Worm (Caenorhabditis elegans) whole organism, mixed stage, embryonic: Measurements from ENCODE around the gene ceh-28.

Source experiments
- M03D4.4 ChIP-seq: sonication (generic microtip); optimal IDR thresholded peaks from 2 replicates; lab custom pipeline; 2017; ENCODE audit warnings: mild to moderate bottlenecking, missing genetic modification characterization, missing compliant biosample characterization
- bed-3 ChIP-seq: fragments of 200-800 bp; sonication (Bioruptor generic); optimal IDR thresholded peaks from 3 replicates; lab custom pipeline; 2018; ENCODE audit warnings: mild to moderate bottlenecking, missing genetic modification characterization, moderate library complexity, missing compliant biosample characterization
- blmp-1 ChIP-seq: fragments of 150-350 bp; optimal IDR thresholded peaks from 2 replicates; lab custom pipeline; 2014; ENCODE audit warnings: missing biosample characterization, missing genetic modification characterization
- ceh-39 ChIP-seq: fragments of 150-350 bp; optimal IDR thresholded peaks from 2 replicates; lab custom pipeline; 2014; ENCODE audit warnings: missing biosample characterization, missing genetic modification characterization
- ceh-43 ChIP-seq: fragments of 200-800 bp; sonication (Bioruptor generic); optimal IDR thresholded peaks from 2 replicates; lab custom pipeline; 2018; ENCODE audit warnings: mild to moderate bottlenecking, missing genetic modification characterization, moderate library complexity, missing compliant biosample characterization
- ces-1 ChIP-seq: fragments of 150-350 bp; optimal IDR thresholded peaks from 2 replicates; lab custom pipeline; 2014; ENCODE audit warnings: missing biosample characterization, missing genetic modification reagents, missing genetic modification characterization
- cnd-1 ChIP-seq: fragments of 200-800 bp; sonication (Bioruptor generic); optimal IDR thresholded peaks from 2 replicates; lab custom pipeline; 2018; ENCODE audit warnings: mild to moderate bottlenecking, missing genetic modification characterization, missing compliant biosample characterization
- drap-1 ChIP-seq: fragments of 200-800 bp; sonication (Bioruptor generic); optimal IDR thresholded peaks from 3 replicates; lab custom pipeline; 2018; ENCODE audit warnings: mild to moderate bottlenecking, missing genetic modification characterization, missing compliant biosample characterization
- elt-1 ChIP-seq: sonication (generic microtip); optimal IDR thresholded peaks from 2 replicates; lab custom pipeline; 2017; ENCODE audit warnings: missing genetic modification characterization, mild to moderate bottlenecking, missing compliant biosample characterization, antibody characterized with exemption, moderate library complexity, borderline replicate concordance; ENCODE audit not compliant: insufficient read depth
- elt-3 ChIP-seq: fragments of 150-350 bp; optimal IDR thresholded peaks from 2 replicates; lab custom pipeline; 2014; ENCODE audit warnings: missing biosample characterization, missing genetic modification characterization
- flh-1 ChIP-seq: fragments of 200-800 bp; sonication (Bioruptor generic); optimal IDR thresholded peaks from 2 replicates; lab custom pipeline; 2018; ENCODE audit warnings: mild to moderate bottlenecking, missing genetic modification characterization, moderate library complexity, missing compliant biosample characterization
- hlh-1 ChIP-seq: fragments of 150-350 bp; optimal IDR thresholded peaks from 2 replicates; lab custom pipeline; 2014; ENCODE audit warnings: missing biosample characterization, missing genetic modification reagents, missing genetic modification characterization
- lin-13 ChIP-seq: fragments of 150-350 bp; optimal IDR thresholded peaks from 2 replicates; lab custom pipeline; 2014; ENCODE audit warnings: missing biosample characterization, missing genetic modification characterization
- lsy-2 ChIP-seq: fragments of 150-350 bp; optimal IDR thresholded peaks from 2 replicates; lab custom pipeline; 2014; ENCODE audit warnings: missing biosample characterization, missing genetic modification characterization
- mab-5 ChIP-seq: fragments of 150-350 bp; optimal IDR thresholded peaks from 2 replicates; lab custom pipeline; 2014; ENCODE audit warnings: missing biosample characterization, missing genetic modification characterization
- mep-1 ChIP-seq: fragments of 150-350 bp; optimal IDR thresholded peaks from 2 replicates; lab custom pipeline; 2017; ENCODE audit warnings: missing biosample characterization, missing genetic modification reagents, missing genetic modification characterization, inconsistent platforms
- mls-2 ChIP-seq: sonication (generic microtip); optimal IDR thresholded peaks from 2 replicates; lab custom pipeline; 2016; ENCODE audit warnings: mild to moderate bottlenecking, missing genetic modification characterization, moderate library complexity, missing compliant biosample characterization
- nhr-12 ChIP-seq: fragments of 150-350 bp; optimal IDR thresholded peaks from 2 replicates; lab custom pipeline; 2014; ENCODE audit warnings: missing biosample characterization, missing genetic modification characterization
- nhr-2 ChIP-seq: fragments of 150-350 bp; optimal IDR thresholded peaks from 2 replicates; lab custom pipeline; 2014; ENCODE audit warnings: missing biosample characterization, missing genetic modification characterization
- nhr-237 ChIP-seq: fragments of 150-350 bp; optimal IDR thresholded peaks from 2 replicates; lab custom pipeline; 2014; ENCODE audit warnings: missing biosample characterization, missing genetic modification characterization
- nhr-76 ChIP-seq: sonication (generic microtip); optimal IDR thresholded peaks from 2 replicates; lab custom pipeline; 2017; ENCODE audit warnings: missing biosample characterization, missing genetic modification characterization
- pha-4 ChIP-seq: fragments of 150-350 bp; optimal IDR thresholded peaks from 2 replicates; lab custom pipeline; 2018; ENCODE audit warnings: missing biosample characterization, missing genetic modification reagents, missing genetic modification characterization
- sem-2 ChIP-seq: fragments of 200-800 bp; sonication (Bioruptor generic); optimal IDR thresholded peaks from 2 replicates; lab custom pipeline; 2018; ENCODE audit warnings: mild to moderate bottlenecking, missing genetic modification characterization, missing compliant biosample characterization
- snpc-4 ChIP-seq: fragments of 150-350 bp; optimal IDR thresholded peaks from 2 replicates; lab custom pipeline; 2014; ENCODE audit warnings: missing biosample characterization, missing genetic modification characterization
- sptf-1 ChIP-seq: sonication (generic microtip); optimal IDR thresholded peaks from 2 replicates; lab custom pipeline; 2017; ENCODE audit warnings: mild to moderate bottlenecking, missing genetic modification characterization, moderate library complexity, missing compliant biosample characterization
- tbx-8 ChIP-seq: fragments of 200-800 bp; sonication (Bioruptor generic); optimal IDR thresholded peaks from 2 replicates; lab custom pipeline; 2018; ENCODE audit warnings: mild to moderate bottlenecking, missing genetic modification characterization, moderate library complexity, missing compliant biosample characterization
- unc-120 ChIP-seq: sonication (generic microtip); optimal IDR thresholded peaks from 2 replicates; lab custom pipeline; 2017; ENCODE audit warnings: missing genetic modification characterization, missing compliant biosample characterization; ENCODE audit not compliant: poor library complexity, severe bottlenecking
- unc-39 ChIP-seq: fragments of 150-350 bp; optimal IDR thresholded peaks from 2 replicates; lab custom pipeline; 2014; ENCODE audit warnings: missing biosample characterization, missing genetic modification characterization
- unc-62 ChIP-seq: fragments of 150-350 bp; optimal IDR thresholded peaks from 2 replicates; lab custom pipeline; 2014; ENCODE audit warnings: missing biosample characterization, missing genetic modification reagents, missing genetic modification characterization
- zip-8 ChIP-seq: fragments of 150-350 bp; optimal IDR thresholded peaks from 2 replicates; lab custom pipeline; 2014; ENCODE audit warnings: missing biosample characterization, missing genetic modification characterization
- ztf-11 ChIP-seq: fragments of 150-350 bp; optimal IDR thresholded peaks from 2 replicates; lab custom pipeline; 2014; ENCODE audit warnings: missing biosample characterization, missing genetic modification characterization

Gene ceh-28

DNA sequence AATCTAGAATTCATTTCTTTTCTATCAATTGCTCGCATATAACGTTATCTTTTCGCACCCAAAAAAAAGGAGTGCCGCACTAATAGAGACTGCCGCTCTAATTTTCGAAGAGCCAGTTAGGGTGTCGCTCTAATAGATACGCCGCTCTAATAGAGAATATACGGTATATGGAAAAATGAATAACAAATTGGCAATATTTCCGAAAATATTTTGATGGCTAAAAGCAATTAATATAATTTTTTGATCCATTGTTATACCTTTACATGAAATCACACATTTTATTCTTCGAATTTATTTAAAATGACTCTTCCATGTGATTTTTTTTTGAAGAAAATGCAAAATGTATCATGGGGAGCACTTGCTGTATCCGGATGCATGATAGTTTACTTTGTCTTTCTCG is 3.4 kb downstream of the ceh-28 start, which contains the start of gene K03A11.4:
TSS of gene K03A11.4 (plus strand) at position 301 of the 400 bp plus-strand sequence.
- TF ChIP-seq sem-2 (GFP tag; lab: Kevin White, UChicago): no peak
- TF ChIP-seq elt-1: no peak
- no peak for TF ChIP-seq blmp-1 (tag; lab: Kevin White, UChicago)
- no peak for TF ChIP-seq flh-1
- TF ChIP-seq lsy-2 (tag; lab: Kevin White, UChicago): no peak
- no peak for TF ChIP-seq nhr-76
- no peak for TF ChIP-seq mab-5 (tag; lab: Kevin White, UChicago)
- TF ChIP-seq ceh-43: no peak
- no peak for TF ChIP-seq unc-62 (GFP tag; lab: Kevin White, UChicago)
- TF ChIP-seq tbx-8: no peak
- TF ChIP-seq sptf-1 (tag; lab: Kevin White, UChicago): no peak
- TF ChIP-seq zip-8 (tag; lab: Kevin White, UChicago): no peak
- TF ChIP-seq hlh-1 (tag; lab: Kevin White, UChicago): no peak
- no peak for TF ChIP-seq ceh-39 (tag; lab: Kevin White, UChicago)

ce11 chrX:13082326-13082725 is 7.9 kb downstream of the ceh-28 start, which contains the start of gene str-10:
Gene str-10, plus strand, starts transcription at chrX:13082626.
- TF ChIP-seq snpc-4 (tag; lab: Kevin White, UChicago) (no peak), lin-13 (tag; lab: Kevin White, UChicago) (no peak), bed-3 (no peak), nhr-2 (tag; lab: Kevin White, UChicago) (no peak), flh-1 (no peak), mep-1 (tag; lab: Kevin White, UChicago) (no peak), blmp-1 (tag; lab: Kevin White, UChicago) (no peak), elt-3 (tag; lab: Kevin White, UChicago) (no peak), ces-1 (GFP tag; lab: Kevin White, UChicago) (no peak), drap-1 (GFP tag; lab: Kevin White, UChicago) (no peak), pha-4 (tag; lab: Kevin White, UChicago) (no peak), zip-8 (tag; lab: Kevin White, UChicago) (no peak), ceh-39 (tag; lab: Kevin White, UChicago) (no peak)

DNA sequence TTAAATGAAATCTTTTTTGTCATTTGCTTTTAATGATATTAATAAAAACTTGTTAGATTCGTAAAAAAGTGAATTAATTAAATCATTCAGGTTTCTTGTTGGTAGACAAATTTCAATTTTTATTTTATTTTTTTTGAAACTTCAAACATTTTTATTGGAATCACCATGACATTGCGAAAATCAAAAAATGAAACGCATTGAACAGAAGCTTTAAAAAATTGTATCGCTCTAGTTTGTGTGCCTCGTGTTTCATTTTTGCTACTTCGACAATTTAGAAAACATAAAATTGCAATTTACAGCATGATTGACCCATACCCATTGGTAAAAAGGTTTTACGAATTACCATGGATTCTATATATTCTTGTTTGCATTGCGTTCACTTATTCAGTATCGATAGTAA is 9.8 kb downstream of the ceh-28 start, which contains the start of gene R03G8.1:
TSS of gene R03G8.1 (plus strand) at position 301 of the 400 bp plus-strand sequence.
- no peak for TF ChIP-seq tbx-8
- TF ChIP-seq unc-120 (tag; lab: Kevin White, UChicago): no peak
- TF ChIP-seq nhr-237 (tag; lab: Kevin White, UChicago): no peak
- no peak for TF ChIP-seq ceh-43

- no peak for TF ChIP-seq lin-13 (tag; lab: Kevin White, UChicago)
- TF ChIP-seq mls-2: no peak
- no peak for TF ChIP-seq sem-2 (GFP tag; lab: Kevin White, UChicago)
- TF ChIP-seq ceh-39 (tag; lab: Kevin White, UChicago): no peak
Observed at ce11 chrX:13088539-13088938, 14.1 kb downstream of the ceh-28 start.

DNA sequence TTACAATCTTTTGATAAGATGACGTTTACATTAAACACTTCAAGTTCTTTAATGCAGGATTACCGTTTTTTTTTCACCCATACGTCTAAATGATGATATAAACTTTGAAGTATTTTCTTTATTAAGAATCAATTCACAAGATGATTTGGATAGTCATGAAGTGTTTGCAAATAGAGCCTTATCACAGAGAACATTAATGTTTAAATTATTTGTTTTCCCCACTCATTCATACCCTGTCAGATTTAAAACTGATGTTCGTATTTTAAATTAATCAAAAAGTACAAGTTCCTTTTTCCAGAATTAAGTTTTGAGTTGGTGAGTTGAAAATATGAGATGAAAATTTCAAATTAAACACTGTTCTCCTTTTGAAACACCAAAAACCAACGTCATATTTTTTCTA is 16.2 kb downstream of the ceh-28 start, which contains the start of gene R03G8.3:
TSS of gene R03G8.3 (plus strand) at position 301 of the 400 bp plus-strand sequence.
- TF ChIP-seq mls-2: no peak
- TF ChIP-seq zip-8 (tag; lab: Kevin White, UChicago): no peak
- no peak for TF ChIP-seq nhr-76
- TF ChIP-seq unc-62 (GFP tag; lab: Kevin White, UChicago): no peak

DNA sequence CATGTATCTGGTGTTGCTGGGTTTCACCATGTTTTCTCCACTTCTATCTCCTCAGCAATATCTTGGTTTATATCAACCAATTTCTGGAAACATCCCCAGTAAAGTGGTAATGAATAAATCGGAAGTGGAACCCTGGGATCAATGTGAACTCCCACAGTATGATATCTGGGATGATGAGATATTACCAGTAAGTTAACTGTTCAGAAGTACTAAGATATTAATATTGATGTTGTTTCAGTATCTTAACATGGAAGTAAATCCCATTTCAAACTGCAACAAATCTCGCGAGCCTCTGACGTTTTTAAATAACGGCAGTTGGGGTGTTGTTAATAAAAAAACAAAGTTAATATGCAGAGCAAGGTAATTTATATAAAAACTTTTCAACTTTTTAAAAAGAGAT is 16.7 kb downstream of the ceh-28 start:
- TF ChIP-seq unc-120 (tag; lab: Kevin White, UChicago) (no peak), nhr-12 (tag; lab: Kevin White, UChicago) (no peak), flh-1 (no peak), cnd-1 (no peak), snpc-4 (tag; lab: Kevin White, UChicago) (no peak), tbx-8 (no peak), mls-2 (no peak), elt-3 (tag; lab: Kevin White, UChicago) (no peak), mab-5 (tag; lab: Kevin White, UChicago) (no peak), M03D4.4 (no peak), nhr-76 (no peak), sem-2 (GFP tag; lab: Kevin White, UChicago) (no peak), hlh-1 (tag; lab: Kevin White, UChicago) (no peak), mep-1 (tag; lab: Kevin White, UChicago) (no peak), sptf-1 (tag; lab: Kevin White, UChicago) (no peak), unc-39 (tag; lab: Kevin White, UChicago) (no peak), ztf-11 (no peak), lsy-2 (tag; lab: Kevin White, UChicago) (no peak)
